Fruit fly (Drosophila melanogaster): Measurements from ENCODE around the gene loh.

loh gene

dm6 chr2L:10474815-10475214 is 32.5 kb downstream of the loh start:
- no peak for TF ChIP-seq tj (GFP tag; optimal IDR thresholded peaks at IDR 0.05)

dm6 chr2L:10476879-10477278 is 34.5 kb downstream of the loh start, which contains the start of gene RluA-2:
Gene RluA-2, plus strand, starts transcription at chr2L:10477073.
- TF ChIP-seq CG11617 (GFP tag; optimal IDR thresholded peaks at IDR 0.05) (no peak), Hr96 (GFP tag; optimal IDR thresholded peaks at IDR 0.05) (no peak), CG12768 (GFP tag; optimal IDR thresholded peaks at IDR 0.05) (no peak), CG33017 (tag; optimal IDR thresholded peaks at IDR 0.05) (no peak), pad (GFP tag; optimal IDR thresholded peaks at IDR 0.05) (no peak), cnc (optimal IDR thresholded peaks at IDR 0.05) (no peak)

dm6 chr2L:10479859-10480258 is 37.5 kb downstream of the loh start:
- peak; percentile 42 for TF ChIP-seq Mnt (GFP tag; optimal IDR thresholded peaks at IDR 0.05)
- TF ChIP-seq CG7045 (GFP tag; optimal IDR thresholded peaks at IDR 0.05) = no peak

- TF ChIP-seq cic (GFP tag; optimal IDR thresholded peaks at IDR 0.05) = no peak
- no peak for TF ChIP-seq cnc (optimal IDR thresholded peaks at IDR 0.05)
- TF ChIP-seq bab1 (GFP tag; optimal IDR thresholded peaks at IDR 0.05) = no peak
- TF ChIP-seq ovo (GFP tag; optimal IDR thresholded peaks at IDR 0.05) = no peak
- TF ChIP-seq Hr96 (GFP tag; optimal IDR thresholded peaks at IDR 0.05) = no peak
- TF ChIP-seq CG7045 (GFP tag; optimal IDR thresholded peaks at IDR 0.05) = no peak
- TF ChIP-seq toe (GFP tag; optimal IDR thresholded peaks at IDR 0.05) = no peak
- TF ChIP-seq CG14711 (tag; optimal IDR thresholded peaks at IDR 0.05) = no peak
- TF ChIP-seq CG33017 (tag; optimal IDR thresholded peaks at IDR 0.05) = no peak
- TF ChIP-seq CG5204 (GFP tag; optimal IDR thresholded peaks at IDR 0.05) = no peak
- no peak for TF ChIP-seq CG12768 (GFP tag; optimal IDR thresholded peaks at IDR 0.05)
- TF ChIP-seq CG7101 (tag; optimal IDR thresholded peaks at IDR 0.05) = no peak
- no peak for TF ChIP-seq Crg-1 (GFP tag; optimal IDR thresholded peaks at IDR 0.05)
- no peak for TF ChIP-seq Mnt (GFP tag; optimal IDR thresholded peaks at IDR 0.05)
- TF ChIP-seq Clk (GFP tag; optimal IDR thresholded peaks at IDR 0.05) = no peak
These were observed 40.7 kb downstream of the loh start, which contains the start of gene Grip75 for dm6 chr2L:10483073-10483472. Gene Grip75, plus strand, starts transcription at chr2L:10483295.

dm6 chr2L:10488484-10489223 is 46.3 kb downstream of the loh start, which contains the start of the genes Cog4 and CG6144:
Gene Cog4, minus strand, starts transcription at chr2L:10488622.
Gene CG6144, plus strand, starts transcription at chr2L:10488694.
- TF ChIP-seq Mnt (GFP tag; optimal IDR thresholded peaks at IDR 0.05) = peak; percentile 36
- no peak for TF ChIP-seq Hr96 (GFP tag; optimal IDR thresholded peaks at IDR 0.05)
- peak; percentile 6 for TF ChIP-seq CG7101 (tag; optimal IDR thresholded peaks at IDR 0.05)
- TF ChIP-seq kay (GFP tag; ENCODE audit: borderline replicate concordance) = no peak
- peak; percentile 34 for TF ChIP-seq tj (GFP tag; optimal IDR thresholded peaks at IDR 0.05)
- no peak for TF ChIP-seq CG7045 (GFP tag; optimal IDR thresholded peaks at IDR 0.05)
- no peak for TF ChIP-seq CG1620 (GFP tag; optimal IDR thresholded peaks at IDR 0.05)
- TF ChIP-seq Crg-1 (GFP tag; optimal IDR thresholded peaks at IDR 0.05) = no peak
- peak; percentile 37 for TF ChIP-seq CG11617 (GFP tag; optimal IDR thresholded peaks at IDR 0.05)
- TF ChIP-seq pad (GFP tag; optimal IDR thresholded peaks at IDR 0.05) = no peak
- peak; percentile 32 for TF ChIP-seq CG14711 (tag; optimal IDR thresholded peaks at IDR 0.05)
- TF ChIP-seq CG5204 (GFP tag; optimal IDR thresholded peaks at IDR 0.05) = no peak
- TF ChIP-seq CG12768 (GFP tag; optimal IDR thresholded peaks at IDR 0.05) = no peak
- TF ChIP-seq toe (GFP tag; optimal IDR thresholded peaks at IDR 0.05) = no peak
- TF ChIP-seq bab1 (GFP tag; optimal IDR thresholded peaks at IDR 0.05) = peak; percentile 74
- no peak for TF ChIP-seq cnc (optimal IDR thresholded peaks at IDR 0.05)
- TF ChIP-seq ovo (GFP tag; optimal IDR thresholded peaks at IDR 0.05) = no peak
- no peak for TF ChIP-seq CG33017 (tag; optimal IDR thresholded peaks at IDR 0.05)
- TF ChIP-seq Clk (GFP tag; optimal IDR thresholded peaks at IDR 0.05) = no peak
- TF ChIP-seq cic (GFP tag; optimal IDR thresholded peaks at IDR 0.05) = no peak

dm6 chr2L:10491354-10491753 is 49.0 kb downstream of the loh start, which contains the start of gene CG13144:
Gene CG13144, minus strand, starts transcription at chr2L:10491454.
- TF ChIP-seq CG7045 (GFP tag; optimal IDR thresholded peaks at IDR 0.05) = no peak
- no peak for TF ChIP-seq CG5204 (GFP tag; optimal IDR thresholded peaks at IDR 0.05)
- TF ChIP-seq CG12768 (GFP tag; optimal IDR thresholded peaks at IDR 0.05) = no peak
- no peak for TF ChIP-seq CG14711 (tag; optimal IDR thresholded peaks at IDR 0.05)
- TF ChIP-seq Clk (GFP tag; optimal IDR thresholded peaks at IDR 0.05) = no peak
- no peak for TF ChIP-seq CG7101 (tag; optimal IDR thresholded peaks at IDR 0.05)
- no peak for TF ChIP-seq kay (GFP tag; ENCODE audit: borderline replicate concordance)
- TF ChIP-seq Hr96 (GFP tag; optimal IDR thresholded peaks at IDR 0.05) = no peak
- no peak for TF ChIP-seq cic (GFP tag; optimal IDR thresholded peaks at IDR 0.05)
- TF ChIP-seq toe (GFP tag; optimal IDR thresholded peaks at IDR 0.05) = no peak

dm6 chr2L:10495495-10495894 is 53.2 kb downstream of the loh start:
- TF ChIP-seq CG14711 (tag; optimal IDR thresholded peaks at IDR 0.05) (no peak), Clk (GFP tag; optimal IDR thresholded peaks at IDR 0.05) (no peak)

Measured in whole organism, adult.